Fruit fly (Drosophila melanogaster) whole organism, adult: Measurements from ENCODE around the gene CG14573.

ENCODE experiments used
- CG11617 ChIP-seq: fragments of 200-800 bp; sonication (Bioruptor generic); optimal IDR thresholded peaks from 2 replicates; lab custom pipeline; 2017; ENCODE audit warnings: mild to moderate bottlenecking, missing biosample characterization, missing genetic modification reagents, missing genetic modification characterization
- CG12768 ChIP-seq: fragments of 200-800 bp; sonication (Bioruptor generic); optimal IDR thresholded peaks from 2 replicates; lab custom pipeline; 2017; ENCODE audit warnings: missing biosample characterization, missing genetic modification characterization, mild to moderate bottlenecking, moderate library complexity, missing genetic modification reagents
- CG14711 ChIP-seq: fragments of 200-800 bp; sonication (Bioruptor generic); optimal IDR thresholded peaks from 2 replicates; lab custom pipeline; 2018; ENCODE audit warnings: missing biosample characterization, mild to moderate bottlenecking, missing genetic modification characterization, moderate library complexity
- CG1620 ChIP-seq: fragments of 200-800 bp; sonication (Bioruptor generic); optimal IDR thresholded peaks from 2 replicates; lab custom pipeline; 2016; ENCODE audit warnings: missing biosample characterization, missing genetic modification characterization
- CG33017 ChIP-seq: fragments of 200-800 bp; sonication (Bioruptor generic); optimal IDR thresholded peaks from 2 replicates; lab custom pipeline; 2018; ENCODE audit warnings: missing biosample characterization, mild to moderate bottlenecking, missing genetic modification characterization, moderate library complexity
- CG5204 ChIP-seq: fragments of 200-800 bp; sonication (Bioruptor generic); optimal IDR thresholded peaks from 2 replicates; lab custom pipeline; 2016; ENCODE audit warnings: missing biosample characterization, missing genetic modification characterization
- CG7045 ChIP-seq: fragments of 200-800 bp; sonication (Bioruptor generic); optimal IDR thresholded peaks from 2 replicates; lab custom pipeline; 2017; ENCODE audit warnings: missing biosample characterization, mild to moderate bottlenecking, missing genetic modification characterization
- CG7101 ChIP-seq: fragments of 200-800 bp; sonication (Bioruptor generic); optimal IDR thresholded peaks from 2 replicates; lab custom pipeline; 2018; ENCODE audit warnings: missing biosample characterization, mild to moderate bottlenecking, missing genetic modification characterization, moderate library complexity
- Clk ChIP-seq: fragments of 200-800 bp; sonication (Bioruptor generic); optimal IDR thresholded peaks from 2 replicates; lab custom pipeline; 2017; ENCODE audit warnings: missing biosample characterization, missing genetic modification characterization
- Crg-1 ChIP-seq: fragments of 200-800 bp; sonication (Bioruptor generic); optimal IDR thresholded peaks from 2 replicates; lab custom pipeline; 2016; ENCODE audit warnings: missing biosample characterization, missing genetic modification characterization
- Hr96 ChIP-seq: fragments of 200-800 bp; sonication (Bioruptor generic); optimal IDR thresholded peaks from 2 replicates; lab custom pipeline; 2016; ENCODE audit warnings: missing biosample characterization, missing genetic modification characterization
- Mnt ChIP-seq: fragments of 200-800 bp; sonication (Bioruptor generic); optimal IDR thresholded peaks from 2 replicates; lab custom pipeline; 2016; ENCODE audit warnings: missing biosample characterization, mild to moderate bottlenecking, missing genetic modification characterization
- bab1 ChIP-seq: fragments of 200-800 bp; sonication (Bioruptor generic); optimal IDR thresholded peaks from 3 replicates; lab custom pipeline; 2019; ENCODE audit warnings: missing biosample characterization, mild to moderate bottlenecking, missing genetic modification characterization, moderate library complexity
- cic ChIP-seq: fragments of 200-800 bp; sonication (Bioruptor generic); optimal IDR thresholded peaks from 2 replicates; lab custom pipeline; 2017; ENCODE audit warnings: missing biosample characterization, mild to moderate bottlenecking, missing genetic modification characterization, moderate library complexity
- cnc ChIP-seq, 2 experiments: fragments of >200 bp; optimal IDR thresholded peaks; 2 replicates each; lab custom pipeline; 2017
- kay ChIP-seq: fragments of 200-800 bp; sonication (Bioruptor generic); peaks from one replicate; lab custom pipeline; 2016; ENCODE audit warnings: missing biosample characterization, missing genetic modification characterization, borderline replicate concordance
- ovo ChIP-seq: fragments of 200-800 bp; sonication (Bioruptor generic); optimal IDR thresholded peaks from 2 replicates; lab custom pipeline; 2016; ENCODE audit warnings: missing biosample characterization, missing genetic modification characterization
- pad ChIP-seq: fragments of 200-800 bp; sonication (Bioruptor generic); optimal IDR thresholded peaks from 3 replicates; lab custom pipeline; 2017; ENCODE audit warnings: missing biosample characterization, missing genetic modification characterization, mild to moderate bottlenecking, moderate library complexity, missing genetic modification reagents
- tj ChIP-seq: fragments of 200-800 bp; sonication (Bioruptor generic); optimal IDR thresholded peaks from 3 replicates; lab custom pipeline; 2017; ENCODE audit warnings: missing biosample characterization, mild to moderate bottlenecking, missing genetic modification characterization, moderate library complexity
- toe ChIP-seq: fragments of 200-800 bp; sonication (Bioruptor generic); optimal IDR thresholded peaks from 2 replicates; lab custom pipeline; 2016; ENCODE audit warnings: missing biosample characterization, missing genetic modification characterization

The CG14573 gene

DNA sequence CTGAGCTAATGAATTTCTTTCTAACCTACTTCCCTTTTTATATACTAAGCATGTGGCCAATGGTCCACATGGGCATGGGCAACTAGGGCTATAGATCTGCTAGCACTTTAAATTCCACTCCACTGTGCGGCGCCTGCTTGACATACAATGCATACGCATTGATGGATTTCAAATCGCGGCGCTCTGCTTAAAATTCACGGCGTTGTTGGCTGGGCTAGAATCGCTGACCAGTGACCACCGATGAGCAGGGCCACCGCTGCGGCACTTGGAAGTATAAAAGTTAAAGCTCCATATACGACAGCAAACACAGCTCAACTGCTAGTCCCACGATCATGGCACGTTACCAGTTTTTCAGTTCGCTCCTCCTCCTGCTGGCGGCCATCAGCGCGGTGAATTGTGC is at the start of gene CG14573:
CG14573 (plus strand) TSS at position 301 of the 400 bp plus-strand sequence.
- TF ChIP-seq Clk (GFP tag; lab: Kevin White, UChicago) (no peak), cnc (optimal IDR thresholded peaks at IDR 0.05; lab: Kevin White, UChicago) (no peak), bab1 (no peak), CG7101 (no peak), CG12768 (GFP tag; lab: Kevin White, UChicago) (no peak), CG14711 (tag; lab: Kevin White, UChicago) (no peak), CG5204 (GFP tag; lab: Kevin White, UChicago) (no peak), ovo (GFP tag; lab: Kevin White, UChicago) (no peak), toe (GFP tag; lab: Kevin White, UChicago) (no peak), CG33017 (tag; lab: Kevin White, UChicago) (no peak), kay (GFP tag; lab: Kevin White, UChicago) (no peak), Crg-1 (GFP tag; lab: Kevin White, UChicago) (no peak), CG7045 (no peak)

DNA sequence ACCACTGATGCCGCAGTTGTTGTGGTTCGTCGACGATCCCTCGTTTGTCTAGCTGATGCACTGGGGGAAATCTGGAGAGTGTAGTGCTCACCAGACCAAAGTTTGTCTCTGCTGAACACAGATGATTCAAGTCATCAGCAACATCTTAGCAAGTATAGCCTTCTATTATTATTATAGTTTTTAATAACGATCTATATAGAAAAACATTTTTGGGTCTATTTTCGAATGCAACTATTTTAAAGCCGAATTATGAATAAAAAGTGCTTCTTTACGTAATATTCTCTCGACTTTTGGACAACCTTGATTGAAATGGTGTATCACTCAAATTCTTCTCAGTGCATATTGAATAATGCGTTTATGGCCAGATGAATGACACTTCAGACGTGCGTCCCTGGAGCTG is 48.1 kb upstream of the CG14573 start:
- TF ChIP-seq CG14711 (tag; lab: Kevin White, UChicago) (no peak), CG7045 (no peak), cic (GFP tag; lab: Kevin White, UChicago) (no peak), Mnt (no peak), Clk (GFP tag; lab: Kevin White, UChicago) (no peak), CG11617 (GFP tag; lab: Kevin White, UChicago) (no peak), toe (GFP tag; lab: Kevin White, UChicago) (no peak), CG12768 (GFP tag; lab: Kevin White, UChicago) (no peak), CG7101 (no peak), kay (GFP tag; lab: Kevin White, UChicago) (no peak)

DNA sequence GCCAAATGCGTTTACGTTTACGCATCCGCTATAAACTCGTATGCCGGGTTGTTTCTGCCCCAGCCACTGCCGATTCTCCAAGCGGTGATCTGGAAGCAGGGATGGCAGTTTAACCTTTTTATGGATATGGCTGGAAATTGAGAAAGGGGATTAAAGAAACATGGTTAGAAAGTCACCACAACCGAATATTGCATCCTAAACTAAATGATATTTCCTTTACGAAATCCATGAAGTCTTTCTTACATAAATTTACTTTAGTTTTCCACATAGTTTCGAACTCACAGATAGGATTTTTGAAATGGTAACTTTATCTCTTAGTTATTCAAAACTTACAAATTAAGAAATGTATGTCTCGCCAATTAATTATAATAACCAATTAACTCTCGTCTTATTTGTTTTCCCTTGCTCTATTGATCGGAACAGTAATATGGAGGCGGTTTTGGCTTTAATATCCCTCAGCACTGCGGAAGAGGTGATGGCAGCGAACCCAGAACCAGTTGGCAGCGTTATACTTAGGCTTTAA is 45.2 kb upstream of the CG14573 start:
- no peak for TF ChIP-seq toe (GFP tag; lab: Kevin White, UChicago)
- no peak for TF ChIP-seq CG33017 (tag; lab: Kevin White, UChicago)
- no peak for TF ChIP-seq cnc (optimal IDR thresholded peaks at IDR 0.05; lab: Kevin White, UChicago)
- no peak for TF ChIP-seq CG14711 (tag; lab: Kevin White, UChicago)
- no peak for TF ChIP-seq Crg-1 (GFP tag; lab: Kevin White, UChicago)
- no peak for TF ChIP-seq CG7045
- no peak for TF ChIP-seq bab1
- TF ChIP-seq Mnt: no peak
- no peak for TF ChIP-seq CG12768 (GFP tag; lab: Kevin White, UChicago)
- TF ChIP-seq CG7101: no peak
- TF ChIP-seq Hr96 (GFP tag; lab: Kevin White, UChicago): no peak

DNA sequence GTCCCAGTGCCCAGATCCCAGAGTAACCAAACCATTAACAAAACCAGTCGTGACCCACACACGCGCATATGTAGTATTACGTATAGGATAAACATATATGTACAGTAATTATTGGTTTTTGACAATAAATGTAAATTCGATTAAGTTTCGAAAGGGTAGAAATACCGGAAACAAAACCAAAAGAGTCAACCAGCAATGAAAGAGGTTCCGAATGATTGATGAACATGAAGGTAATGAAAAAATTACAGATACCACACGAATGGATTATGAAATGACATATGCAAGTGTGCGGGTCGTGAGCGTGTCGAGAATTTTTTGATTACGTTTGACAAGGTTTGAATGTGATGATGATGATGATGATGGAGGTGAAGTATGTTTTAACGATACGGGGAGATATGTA is 39.3 kb upstream of the CG14573 start:
- TF ChIP-seq CG5204 (GFP tag; lab: Kevin White, UChicago) (no peak), CG7045 (no peak), Clk (GFP tag; lab: Kevin White, UChicago) (no peak), tj (GFP tag; lab: Kevin White, UChicago) (no peak), Crg-1 (GFP tag; lab: Kevin White, UChicago) (no peak), cic (GFP tag; lab: Kevin White, UChicago) (no peak), bab1 (no peak), Hr96 (GFP tag; lab: Kevin White, UChicago) (no peak)

DNA sequence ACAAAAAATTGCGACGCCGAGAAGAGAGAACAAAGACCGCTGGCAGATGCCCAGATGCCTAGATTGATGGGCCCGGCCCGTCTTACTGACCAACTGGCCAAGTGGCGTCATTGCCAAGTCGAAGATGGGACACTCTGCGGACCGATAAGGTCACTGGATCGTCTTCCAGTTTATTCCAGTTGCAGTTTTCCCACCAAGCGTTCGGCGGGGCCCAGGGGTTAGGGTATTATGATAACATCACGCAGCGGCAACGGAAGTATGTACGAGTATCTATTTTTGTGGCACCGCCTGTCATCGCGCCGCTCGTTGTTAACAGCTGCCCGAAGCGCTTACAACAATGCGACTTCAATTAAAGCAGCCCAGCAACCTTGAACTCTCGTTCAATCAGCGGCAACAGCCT is 33.8 kb upstream of the CG14573 start:
- TF ChIP-seq cic (GFP tag; lab: Kevin White, UChicago): no peak
- no peak for TF ChIP-seq tj (GFP tag; lab: Kevin White, UChicago)
- no peak for TF ChIP-seq CG7045
- no peak for TF ChIP-seq CG1620 (GFP tag; lab: Kevin White, UChicago)
- no peak for TF ChIP-seq toe (GFP tag; lab: Kevin White, UChicago)
- no peak for TF ChIP-seq Clk (GFP tag; lab: Kevin White, UChicago)
- no peak for TF ChIP-seq kay (GFP tag; lab: Kevin White, UChicago)
- TF ChIP-seq Crg-1 (GFP tag; lab: Kevin White, UChicago): no peak

DNA sequence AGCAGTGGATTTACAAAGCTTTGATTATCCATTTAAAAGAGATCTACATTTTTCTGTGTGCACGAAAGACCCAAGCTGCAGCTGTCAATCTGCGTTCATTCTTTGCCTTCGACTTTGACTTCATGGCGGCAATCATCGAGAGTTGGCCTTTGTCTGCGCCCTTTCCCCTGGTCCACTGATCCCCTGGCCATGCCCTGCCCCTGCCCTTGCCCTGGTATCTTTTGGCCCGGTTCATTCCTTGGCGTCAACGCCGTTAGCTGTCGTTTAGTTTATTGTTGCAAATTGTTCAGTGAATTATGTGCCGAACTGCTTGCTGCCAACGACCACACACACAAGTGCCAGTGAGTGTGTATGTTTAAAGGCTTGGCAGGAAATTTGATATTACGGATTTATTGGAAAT is 33.0 kb upstream of the CG14573 start:
- no peak for TF ChIP-seq Hr96 (GFP tag; lab: Kevin White, UChicago)
- TF ChIP-seq CG7045: no peak
- TF ChIP-seq Crg-1 (GFP tag; lab: Kevin White, UChicago): no peak
- TF ChIP-seq toe (GFP tag; lab: Kevin White, UChicago): no peak
- TF ChIP-seq tj (GFP tag; lab: Kevin White, UChicago): no peak
- TF ChIP-seq cnc (optimal IDR thresholded peaks at IDR 0.05; lab: Kevin White, UChicago): no peak
- TF ChIP-seq CG5204 (GFP tag; lab: Kevin White, UChicago): no peak
- no peak for TF ChIP-seq pad (GFP tag; lab: Kevin White, UChicago)
- TF ChIP-seq CG7101: no peak
- TF ChIP-seq cic (GFP tag; lab: Kevin White, UChicago): no peak
- no peak for TF ChIP-seq CG14711 (tag; lab: Kevin White, UChicago)
- TF ChIP-seq CG1620 (GFP tag; lab: Kevin White, UChicago): no peak
- TF ChIP-seq CG33017 (tag; lab: Kevin White, UChicago): no peak
- no peak for TF ChIP-seq Clk (GFP tag; lab: Kevin White, UChicago)
- no peak for TF ChIP-seq CG11617 (GFP tag; lab: Kevin White, UChicago)
- TF ChIP-seq bab1: no peak
- TF ChIP-seq ovo (GFP tag; lab: Kevin White, UChicago): no peak
- TF ChIP-seq Mnt: no peak
